Worm (Caenorhabditis elegans): ENCODE data around the gene sdn-1.
A peak's percentile ranks its signal among the peaks of the same experiment; 100 is the strongest.

Gene sdn-1

DNA sequence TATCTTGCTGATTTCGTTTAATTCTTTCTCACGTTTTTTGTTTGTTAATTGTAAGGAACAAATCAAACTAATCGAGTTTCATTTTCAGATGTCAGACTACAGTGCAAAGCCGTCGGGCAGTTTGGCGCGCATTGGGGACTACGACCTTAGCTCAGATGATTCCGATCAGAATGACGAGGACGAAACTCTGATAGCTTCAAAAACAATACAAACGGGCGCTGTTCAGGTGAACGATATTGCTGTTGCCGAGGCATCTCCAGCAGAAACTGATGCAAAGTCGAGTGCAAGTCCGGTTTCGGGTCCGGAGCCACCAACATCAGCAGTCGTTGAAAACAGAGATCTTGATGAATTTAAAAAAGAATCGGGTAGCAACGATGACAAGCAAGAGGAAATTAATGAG lies 23.9 kb downstream of the sdn-1 start, which contains the start of gene bet-2:
TSS of gene bet-2 (plus strand) at position 89 of the 400 bp plus-strand sequence.
- no peak for TF ChIP-seq ztf-23 (GFP tag; IDR thresholded peaks at IDR 0.05)
- TF ChIP-seq T22C8.4 (GFP tag; IDR thresholded peaks at IDR 0.05), result no peak
- no peak for TF ChIP-seq cog-1 (tag; optimal IDR thresholded peaks at IDR 0.05)
- no peak for TF ChIP-seq ztf-29 (GFP tag; IDR thresholded peaks at IDR 0.05)
- no peak for TF ChIP-seq ref-1 (GFP tag; conservative IDR thresholded peaks at IDR 0.05)
- TF ChIP-seq tab-1 (GFP tag; IDR thresholded peaks at IDR 0.05), result no peak

DNA sequence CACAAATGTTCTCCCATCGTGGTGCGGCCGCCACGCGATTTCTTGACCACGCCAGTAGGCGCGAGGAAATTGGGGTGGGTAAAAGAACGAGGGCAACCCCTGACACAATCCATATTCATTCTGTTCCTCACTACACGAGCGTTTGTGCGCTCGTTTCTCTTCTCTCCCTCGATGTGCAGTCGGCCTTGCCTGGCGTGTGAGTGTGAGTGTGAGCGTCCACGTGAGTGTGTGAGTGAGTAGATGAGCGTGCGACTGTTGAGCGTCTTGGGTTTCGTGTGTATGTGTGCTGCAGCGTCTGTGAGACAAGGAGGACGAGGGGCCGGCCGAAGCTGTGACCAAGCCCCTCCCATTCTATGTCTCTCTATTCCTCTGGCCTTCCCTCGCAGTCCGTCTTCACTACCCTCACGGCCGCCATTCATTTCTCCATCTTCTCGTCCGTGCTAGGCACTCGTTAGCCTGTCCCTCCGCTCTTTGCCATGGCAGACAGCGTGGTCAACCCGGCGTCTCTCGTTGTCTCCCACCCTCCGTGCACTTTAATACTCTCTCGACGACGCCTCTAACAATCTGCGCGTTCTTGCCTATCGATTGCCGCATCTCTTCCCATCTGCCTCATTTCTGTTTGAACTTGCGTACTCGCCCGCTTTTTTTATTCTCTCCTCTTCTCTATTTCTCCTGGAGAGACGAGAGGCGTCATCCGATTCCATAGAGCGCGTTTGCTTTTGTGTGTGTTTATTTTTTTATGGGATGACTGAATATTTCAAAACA lies 24.6 kb downstream of the sdn-1 start:
- TF ChIP-seq tab-1 (GFP tag; IDR thresholded peaks at IDR 0.05) (peak; percentile 67; the same call in 1 of the 2 replicates), klf-2 (GFP tag; conservative IDR thresholded peaks at IDR 0.05) (no peak), ztf-29 (GFP tag; IDR thresholded peaks at IDR 0.05) (peak; percentile 92), ztf-23 (GFP tag; IDR thresholded peaks at IDR 0.05) (peak; percentile 56), ref-1 (GFP tag; conservative IDR thresholded peaks at IDR 0.05) (peak; percentile 41; the same call in 1 of the 2 replicates), T22C8.4 (GFP tag; IDR thresholded peaks at IDR 0.05) (peak; percentile 97), flt-1 (GFP tag; IDR thresholded peaks at IDR 0.05) (no peak), med-1 (GFP tag; optimal IDR thresholded peaks at IDR 0.05; ENCODE audit: insufficient read depth) (peak; percentile 11), cog-1 (tag; optimal IDR thresholded peaks at IDR 0.05) (peak; percentile 93)

- no peak for TF ChIP-seq flt-1 (GFP tag; IDR thresholded peaks at IDR 0.05)
Observed at ce11 chrX:10566775-10567174, 26.4 kb downstream of the sdn-1 start.

- no peak for TF ChIP-seq med-1 (GFP tag; optimal IDR thresholded peaks at IDR 0.05; ENCODE audit: insufficient read depth)
Observed at ce11 chrX:10559203-10559602, 33.9 kb downstream of the sdn-1 start, which contains the start of gene F59F5.7. F59F5.7 (plus strand) TSS chrX:10559503.

DNA sequence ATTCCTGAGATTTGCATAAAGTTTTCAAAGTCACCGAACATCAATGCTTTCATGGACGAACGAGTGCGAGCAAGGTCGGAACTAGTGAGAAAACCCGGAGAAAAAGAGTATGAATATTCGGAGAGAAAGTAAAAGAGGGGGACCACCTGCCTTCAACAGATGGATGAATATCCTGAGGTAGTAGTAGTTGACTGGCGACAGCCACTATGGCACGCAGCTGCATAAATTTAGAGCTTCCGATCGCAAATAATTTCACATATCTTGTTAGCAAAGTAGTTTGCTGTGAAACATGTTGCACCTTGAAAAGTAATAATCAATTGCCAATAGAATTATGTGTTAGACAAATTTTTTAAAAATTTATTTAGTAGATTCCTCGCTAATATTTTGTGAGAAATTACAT lies 36.4 kb downstream of the sdn-1 start:
- TF ChIP-seq flt-1 (GFP tag; IDR thresholded peaks at IDR 0.05), result no peak
- no peak for TF ChIP-seq med-1 (GFP tag; optimal IDR thresholded peaks at IDR 0.05; ENCODE audit: insufficient read depth)
- TF ChIP-seq klf-2 (GFP tag; conservative IDR thresholded peaks at IDR 0.05), result no peak
- no peak for TF ChIP-seq tab-1 (GFP tag; IDR thresholded peaks at IDR 0.05)
- TF ChIP-seq ref-1 (GFP tag; conservative IDR thresholded peaks at IDR 0.05), result no peak
- no peak for TF ChIP-seq cog-1 (tag; optimal IDR thresholded peaks at IDR 0.05)
- no peak for TF ChIP-seq ztf-23 (GFP tag; IDR thresholded peaks at IDR 0.05)
- no peak for TF ChIP-seq T22C8.4 (GFP tag; IDR thresholded peaks at IDR 0.05)
- TF ChIP-seq ztf-29 (GFP tag; IDR thresholded peaks at IDR 0.05), result no peak

DNA sequence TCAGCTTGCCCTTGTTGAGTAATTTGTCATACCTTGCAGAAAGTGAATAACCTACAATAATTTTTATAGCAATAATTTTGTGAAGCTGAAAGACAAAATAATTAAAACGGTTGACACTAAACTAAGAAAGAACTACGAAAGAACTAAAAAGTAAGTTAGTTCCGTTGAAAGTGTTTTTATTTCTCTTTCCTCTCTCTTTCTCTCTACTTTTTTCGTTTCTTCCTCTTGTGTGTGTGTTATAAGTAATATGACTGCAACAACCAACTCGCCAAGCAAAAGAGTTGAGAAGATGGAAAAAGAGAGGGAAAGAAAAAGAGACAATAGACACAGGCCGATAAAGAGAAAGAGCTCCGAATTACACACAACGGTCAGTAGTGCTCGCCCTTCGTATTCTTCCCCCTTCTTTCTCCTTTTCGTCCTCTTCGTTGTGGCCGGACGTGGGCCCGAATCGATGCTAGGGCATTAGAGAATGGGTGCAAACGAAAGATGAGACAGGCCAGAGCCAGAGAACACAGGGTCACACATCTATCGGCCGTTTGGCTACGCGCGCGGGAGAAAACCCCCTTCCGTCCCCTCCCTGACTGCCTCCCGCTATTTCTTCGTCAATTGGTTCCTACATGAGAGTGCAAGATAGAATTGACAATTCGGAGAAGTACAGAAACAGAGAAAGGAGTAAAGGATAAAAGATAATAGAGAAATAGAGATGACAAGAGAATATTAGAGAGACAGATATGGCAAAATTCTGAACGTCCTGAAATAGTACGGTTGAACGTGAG lies 37.8 kb downstream of the sdn-1 start, which contains the start of gene syd-2:
TSS of gene syd-2 (minus strand) at position 51 of the 776 bp plus-strand sequence.
- TF ChIP-seq ref-1 (GFP tag; conservative IDR thresholded peaks at IDR 0.05) (no peak), klf-2 (GFP tag; conservative IDR thresholded peaks at IDR 0.05) (no peak), flt-1 (GFP tag; IDR thresholded peaks at IDR 0.05) (peak; percentile 69), T22C8.4 (GFP tag; IDR thresholded peaks at IDR 0.05) (peak; percentile 65), ztf-29 (GFP tag; IDR thresholded peaks at IDR 0.05) (no peak), med-1 (GFP tag; optimal IDR thresholded peaks at IDR 0.05; ENCODE audit: insufficient read depth) (no peak), ztf-23 (GFP tag; IDR thresholded peaks at IDR 0.05) (peak; percentile 79), cog-1 (tag; optimal IDR thresholded peaks at IDR 0.05) (peak; percentile 85), tab-1 (GFP tag; IDR thresholded peaks at IDR 0.05) (peak; percentile 26; the same call in 1 of the 2 replicates)

DNA sequence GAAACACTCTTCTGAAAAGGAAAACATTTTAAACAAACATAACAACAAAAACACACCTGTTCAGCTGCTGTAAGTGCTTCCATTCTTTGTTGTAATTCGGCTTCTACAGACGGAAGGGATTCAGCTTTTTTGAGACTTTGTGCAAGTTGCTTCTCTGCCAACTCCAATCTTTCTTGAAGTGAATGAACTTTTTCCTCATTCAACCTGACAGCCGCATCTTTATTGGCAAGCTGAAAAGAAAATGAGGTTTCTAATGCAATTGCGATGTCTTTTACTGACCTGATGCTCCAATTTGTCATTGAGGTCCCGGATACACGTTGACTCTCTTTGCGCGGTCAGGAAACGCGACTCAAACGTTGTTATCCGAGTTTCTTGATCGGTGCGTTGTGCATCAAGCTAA lies 40.1 kb downstream of the sdn-1 start:
- TF ChIP-seq ref-1 (GFP tag; conservative IDR thresholded peaks at IDR 0.05) (no peak), T22C8.4 (GFP tag; IDR thresholded peaks at IDR 0.05) (no peak), ztf-23 (GFP tag; IDR thresholded peaks at IDR 0.05) (no peak), flt-1 (GFP tag; IDR thresholded peaks at IDR 0.05) (no peak), ztf-29 (GFP tag; IDR thresholded peaks at IDR 0.05) (no peak), med-1 (GFP tag; optimal IDR thresholded peaks at IDR 0.05; ENCODE audit: insufficient read depth) (no peak), tab-1 (GFP tag; IDR thresholded peaks at IDR 0.05) (no peak), klf-2 (GFP tag; conservative IDR thresholded peaks at IDR 0.05) (no peak), cog-1 (tag; optimal IDR thresholded peaks at IDR 0.05) (no peak)

ce11 chrX:10545716-10546115 lies 47.4 kb downstream of the sdn-1 start, which contains the start of gene F59F5.5:
F59F5.5 (plus strand) TSS chrX:10546016.
- no peak for TF ChIP-seq klf-2 (GFP tag; conservative IDR thresholded peaks at IDR 0.05)
- TF ChIP-seq ref-1 (GFP tag; conservative IDR thresholded peaks at IDR 0.05), result no peak
- TF ChIP-seq cog-1 (tag; optimal IDR thresholded peaks at IDR 0.05), result no peak
- TF ChIP-seq flt-1 (GFP tag; IDR thresholded peaks at IDR 0.05), result no peak
- no peak for TF ChIP-seq ztf-29 (GFP tag; IDR thresholded peaks at IDR 0.05)
- TF ChIP-seq tab-1 (GFP tag; IDR thresholded peaks at IDR 0.05), result no peak
- no peak for TF ChIP-seq T22C8.4 (GFP tag; IDR thresholded peaks at IDR 0.05)
- no peak for TF ChIP-seq med-1 (GFP tag; optimal IDR thresholded peaks at IDR 0.05; ENCODE audit: insufficient read depth)
- no peak for TF ChIP-seq ztf-23 (GFP tag; IDR thresholded peaks at IDR 0.05)

- TF ChIP-seq flt-1 (GFP tag; IDR thresholded peaks at IDR 0.05), result no peak
- TF ChIP-seq cog-1 (tag; optimal IDR thresholded peaks at IDR 0.05), result no peak
- TF ChIP-seq tab-1 (GFP tag; IDR thresholded peaks at IDR 0.05), result no peak
- TF ChIP-seq med-1 (GFP tag; optimal IDR thresholded peaks at IDR 0.05; ENCODE audit: insufficient read depth), result no peak
- TF ChIP-seq ref-1 (GFP tag; conservative IDR thresholded peaks at IDR 0.05), result no peak
- TF ChIP-seq ztf-29 (GFP tag; IDR thresholded peaks at IDR 0.05), result no peak
- TF ChIP-seq ztf-23 (GFP tag; IDR thresholded peaks at IDR 0.05), result no peak
- TF ChIP-seq T22C8.4 (GFP tag; IDR thresholded peaks at IDR 0.05), result no peak
- TF ChIP-seq klf-2 (GFP tag; conservative IDR thresholded peaks at IDR 0.05), result no peak
Observed at ce11 chrX:10542313-10543048, 50.7 kb downstream of the sdn-1 start, which contains the start of the genes F59F5.3 and F59F5.4. F59F5.3 (minus strand) TSS chrX:10542413. F59F5.4 (plus strand) TSS chrX:10542998.

All from whole organism, midembryonic.